Worm (Caenorhabditis elegans): ENCODE data around the gene T09F5.10.
A peak's percentile ranks its signal among the peaks of the same experiment; 100 is the strongest.

The T09F5.10 gene

ce11 chrV:15186259-15186927, 6.5 kb downstream of the T09F5.10 start, which contains the start of gene Y75B12B.3:
Y75B12B.3 (minus strand) TSS chrV:15186279.
- TF ChIP-seq ama-1 (optimal IDR thresholded peaks at IDR 0.05) (peak; percentile 93), unc-86 (tag; optimal IDR thresholded peaks at IDR 0.05) (no peak), grh-1 (GFP tag; IDR thresholded peaks at IDR 0.05) (0 out of 2 replicates have a peak, but pooled peaks have one; percentile 15), nhr-85 (tag) (peak; percentile 51), irx-1 (tag; optimal IDR thresholded peaks at IDR 0.05) (no peak), lin-35 (GFP tag; optimal IDR thresholded peaks at IDR 0.05) (no peak), vab-15 (tag; optimal IDR thresholded peaks at IDR 0.05) (no peak), aly-2 (tag; optimal IDR thresholded peaks at IDR 0.05) (peak; percentile 48), pax-3 (tag; optimal IDR thresholded peaks at IDR 0.05) (peak; percentile 26), efl-1 (optimal IDR thresholded peaks at IDR 0.05) (no peak), efl-1 (GFP tag; optimal IDR thresholded peaks at IDR 0.05 in 1 of 2) (peak in 1 of 2 experiments; percentile 58), alr-1 (tag; optimal IDR thresholded peaks at IDR 0.05; ENCODE audit: borderline replicate concordance) (no peak), nhr-237 (tag; optimal IDR thresholded peaks at IDR 0.05) (no peak)

- TF ChIP-seq sup-37 (GFP tag; optimal IDR thresholded peaks at IDR 0.05) (no peak), swsn-7 (tag; optimal IDR thresholded peaks at IDR 0.05) (peak; percentile 90), fkh-4 (tag; optimal IDR thresholded peaks at IDR 0.05; ENCODE audit: borderline replicate concordance) (no peak), nhr-12 (tag; optimal IDR thresholded peaks at IDR 0.05) (no peak), snpc-4 (tag; optimal IDR thresholded peaks at IDR 0.05) (peak; percentile 40), tbx-2 (tag; optimal IDR thresholded peaks at IDR 0.05) (peak; percentile 83), pax-3 (tag; optimal IDR thresholded peaks at IDR 0.05) (peak; percentile 71), snu-23 (GFP tag; optimal IDR thresholded peaks at IDR 0.05) (peak; percentile 94), isw-1 (GFP tag; IDR thresholded peaks at IDR 0.05) (peak; percentile 67), xbp-1 (tag; optimal IDR thresholded peaks at IDR 0.05) (peak; percentile 86), egl-13 (tag; optimal IDR thresholded peaks at IDR 0.05) (peak; percentile 75), fos-1 (tag; optimal IDR thresholded peaks at IDR 0.05) (peak; percentile 40), ztf-11 (tag; optimal IDR thresholded peaks at IDR 0.05) (peak in 1 of 2 experiments; percentile 44), nhr-19 (GFP tag; conservative IDR thresholded peaks at IDR 0.05) (peak; percentile 87), rnt-1 (tag; optimal IDR thresholded peaks at IDR 0.05) (peak; percentile 70), vab-15 (tag; optimal IDR thresholded peaks at IDR 0.05) (no peak), mep-1 (tag; optimal IDR thresholded peaks at IDR 0.05) (peak; percentile 85), zip-4 (GFP tag; optimal IDR thresholded peaks at IDR 0.05) (peak; percentile 42), mef-2 (tag; optimal IDR thresholded peaks at IDR 0.05) (peak; percentile 1), irx-1 (tag; optimal IDR thresholded peaks at IDR 0.05) (peak; percentile 69), nhr-71 (tag; optimal IDR thresholded peaks at IDR 0.05) (peak; percentile 92), elt-3 (tag; optimal IDR thresholded peaks at IDR 0.05) (peak in 2 of 6 experiments; percentile 81 to 92), ceh-88 (GFP tag; IDR thresholded peaks at IDR 0.05) (peak; percentile 20; the same call in 1 of the 2 replicates), C04F5.9 (tag; optimal IDR thresholded peaks at IDR 0.05) (peak; percentile 21), pag-3 (tag; optimal IDR thresholded peaks at IDR 0.05; ENCODE audit: borderline replicate concordance, insufficient read depth) (peak; percentile 18), jun-1 (tag; optimal IDR thresholded peaks at IDR 0.05) (peak; percentile 75), aly-2 (tag; optimal IDR thresholded peaks at IDR 0.05) (no peak), blmp-1 (tag; optimal IDR thresholded peaks at IDR 0.05) (peak; percentile 98), nhr-76 (tag; optimal IDR thresholded peaks at IDR 0.05) (no peak), lsy-2 (tag; optimal IDR thresholded peaks at IDR 0.05) (peak; percentile 76 to 81), nhr-11 (tag; optimal IDR thresholded peaks at IDR 0.05) (peak; percentile 31), unc-86 (tag; optimal IDR thresholded peaks at IDR 0.05) (peak; percentile 63), fkh-10 (GFP tag; optimal IDR thresholded peaks at IDR 0.05) (no peak), unc-130 (tag; optimal IDR thresholded peaks at IDR 0.05) (peak; percentile 62), hpl-2 (GFP tag; optimal IDR thresholded peaks at IDR 0.05) (no peak), fkh-8 (tag; optimal IDR thresholded peaks at IDR 0.05) (peak; percentile 86), lin-14 (GFP tag; optimal IDR thresholded peaks at IDR 0.05) (peak; percentile 93), lin-35 (GFP tag; optimal IDR thresholded peaks at IDR 0.05) (peak; percentile 83 to 84), grh-1 (GFP tag; IDR thresholded peaks at IDR 0.05) (peak; percentile 69), lin-39 (tag; optimal IDR thresholded peaks at IDR 0.05) (peak; percentile 55), sox-4 (tag; optimal IDR thresholded peaks at IDR 0.05) (peak; percentile 30)
Observed at ce11 chrV:15187083-15188057, 7.5 kb downstream of the T09F5.10 start, which contains the start of the genes cyn-7 and bath-36. cyn-7 (minus strand) TSS chrV:15187378. bath-36 (plus strand) TSS chrV:15187888.
